Fruit fly (Drosophila melanogaster): ENCODE data around the gene tal-3A.

DNA sequence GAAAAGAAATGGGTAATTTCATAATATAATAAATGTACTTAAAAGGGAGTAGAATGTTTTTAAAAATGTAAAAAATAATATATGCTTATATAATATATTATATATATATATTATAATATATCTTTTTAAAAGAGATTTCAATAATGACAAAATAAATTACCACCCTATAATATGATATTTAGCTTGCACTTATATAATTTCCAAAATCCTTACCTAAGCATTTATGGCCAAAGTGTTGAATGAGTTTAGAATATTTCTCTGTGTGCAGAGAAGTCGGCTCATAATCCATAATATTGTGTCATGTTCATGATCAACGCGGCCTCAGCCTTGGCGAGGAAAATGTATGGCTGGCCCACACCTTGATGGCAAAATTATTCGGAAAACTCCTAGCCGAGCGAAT, 24.7 kb upstream of the tal-3A start:
- TF ChIP-seq CG7045 (GFP tag; optimal IDR thresholded peaks at IDR 0.05) (no peak), cnc (optimal IDR thresholded peaks at IDR 0.05) (no peak)

Data from whole organism, adult.